Worm (Caenorhabditis elegans): ENCODE measurements around the gene ced-5.
A peak's percentile ranks its signal among the peaks of the same experiment; 100 is the strongest.

ced-5 gene

ce11 chrIV:10465764-10466163 lies 18.1 kb upstream of the ced-5 start:
- peak in 1 of 2 experiments; percentile 95 for TF ChIP-seq unc-62 (GFP tag; optimal IDR thresholded peaks at IDR 0.05 in 1 of 2)
- TF ChIP-seq unc-62 (tag; optimal IDR thresholded peaks at IDR 0.05): no peak
- no peak for TF ChIP-seq ceh-44 (GFP tag; IDR thresholded peaks at IDR 0.05)

DNA sequence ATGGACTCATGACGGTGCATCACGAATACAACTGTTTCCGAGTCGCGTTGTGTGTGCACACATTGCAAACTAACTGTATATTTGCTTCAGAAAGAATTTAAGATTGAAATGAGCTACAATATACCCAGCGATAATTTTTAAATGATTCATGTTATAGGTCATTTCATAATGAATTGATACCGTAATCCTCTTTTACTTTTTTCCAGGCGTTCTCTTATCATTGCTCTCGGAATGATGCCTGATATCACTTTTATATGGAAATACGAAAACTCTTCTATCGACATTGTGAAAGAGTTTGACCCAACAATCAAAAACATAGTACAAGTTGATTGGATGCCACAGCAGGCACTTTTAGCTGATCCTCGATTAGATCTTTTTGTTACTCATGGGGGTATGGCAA lies 17.5 kb upstream of the ced-5 start:
- TF ChIP-seq zfp-3 (GFP tag; conservative IDR thresholded peaks at IDR 0.05) (no peak), mdl-1 (tag; optimal IDR thresholded peaks at IDR 0.05) (no peak), lsy-2 (tag; optimal IDR thresholded peaks at IDR 0.05) (peak in 1 of 2 experiments; percentile 61), daf-16 (GFP tag; optimal IDR thresholded peaks at IDR 0.05) (no peak), daf-16 (tag; optimal IDR thresholded peaks at IDR 0.05) (peak; percentile 43), mxl-2 (GFP tag; conservative IDR thresholded peaks at IDR 0.05) (no peak), ceh-28 (tag; optimal IDR thresholded peaks at IDR 0.05) (no peak), nhr-42 (GFP tag; IDR thresholded peaks at IDR 0.05) (no peak), unc-62 (GFP tag; optimal IDR thresholded peaks at IDR 0.05 in 1 of 2) (no peak), unc-62 (tag; optimal IDR thresholded peaks at IDR 0.05) (no peak), Y75B8A.6 (GFP tag; IDR thresholded peaks at IDR 0.05) (no peak), nhr-28 (tag; optimal IDR thresholded peaks at IDR 0.05) (peak; percentile 86), dve-1 (tag; optimal IDR thresholded peaks at IDR 0.05; ENCODE audit: insufficient read depth) (peak; percentile 44), ZK546.5 (tag; optimal IDR thresholded peaks at IDR 0.05) (no peak), zip-11 (GFP tag; IDR thresholded peaks at IDR 0.05) (no peak), mes-2 (tag; optimal IDR thresholded peaks at IDR 0.05; ENCODE audit: poor library complexity, severe bottlenecking) (no peak), fkh-10 (GFP tag; optimal IDR thresholded peaks at IDR 0.05) (no peak), arid-1 (GFP tag; conservative IDR thresholded peaks at IDR 0.05) (no peak), hmg-1.1 (GFP tag; IDR thresholded peaks at IDR 0.05) (no peak), mdt-29 (GFP tag; IDR thresholded peaks at IDR 0.05) (no peak), mep-1 (tag; optimal IDR thresholded peaks at IDR 0.05) (no peak), lin-38 (GFP tag; IDR thresholded peaks at IDR 0.05) (no peak), F44E2.7 (GFP tag; IDR thresholded peaks at IDR 0.05) (no peak), madf-5 (GFP tag; IDR thresholded peaks at IDR 0.05) (no peak), dpl-1 (GFP tag; optimal IDR thresholded peaks at IDR 0.05) (no peak), spr-3 (GFP tag; optimal IDR thresholded peaks at IDR 0.05) (no peak), aly-2 (tag; optimal IDR thresholded peaks at IDR 0.05) (no peak), ztf-11 (tag; optimal IDR thresholded peaks at IDR 0.05) (no peak), zfp-2 (tag; optimal IDR thresholded peaks at IDR 0.05) (no peak), aha-1 (tag) (peak; percentile 54), daf-19 (GFP tag; conservative IDR thresholded peaks at IDR 0.05) (no peak), nhr-77 (tag; optimal IDR thresholded peaks at IDR 0.05) (peak; percentile 38), lir-3 (tag; optimal IDR thresholded peaks at IDR 0.05) (no peak), lim-7 (GFP tag; IDR thresholded peaks at IDR 0.05) (no peak), ceh-32 (tag; optimal IDR thresholded peaks at IDR 0.05; ENCODE audit: poor library complexity) (no peak), nhr-11 (tag; optimal IDR thresholded peaks at IDR 0.05) (no peak), dmd-6 (GFP tag; IDR thresholded peaks at IDR 0.05) (peak; percentile 70), Y48G9A.11 (GFP tag; IDR thresholded peaks at IDR 0.05) (no peak), nhr-102 (tag; optimal IDR thresholded peaks at IDR 0.05) (no peak), unc-39 (tag; optimal IDR thresholded peaks at IDR 0.05) (no peak), snpc-1.2 (GFP tag; IDR thresholded peaks at IDR 0.05) (no peak), dmd-8 (GFP tag; IDR thresholded peaks at IDR 0.05) (no peak), daf-12 (tag; optimal IDR thresholded peaks at IDR 0.05) (no peak), vab-7 (GFP tag; IDR thresholded peaks at IDR 0.05) (no peak), spr-1 (tag; optimal IDR thresholded peaks at IDR 0.05) (no peak), jun-1 (tag; optimal IDR thresholded peaks at IDR 0.05) (no peak), cey-2 (tag; optimal IDR thresholded peaks at IDR 0.05; ENCODE audit: borderline replicate concordance, insufficient read depth) (no peak), lin-13 (GFP tag; optimal IDR thresholded peaks at IDR 0.05) (no peak), nhr-41 (GFP tag; IDR thresholded peaks at IDR 0.05) (no peak), mxl-3 (GFP tag; optimal IDR thresholded peaks at IDR 0.05) (no peak)

All from whole organism, L4 larva.